Fruit fly (Drosophila melanogaster): Measurements from ENCODE around the gene CG13358.

Gene CG13358

DNA sequence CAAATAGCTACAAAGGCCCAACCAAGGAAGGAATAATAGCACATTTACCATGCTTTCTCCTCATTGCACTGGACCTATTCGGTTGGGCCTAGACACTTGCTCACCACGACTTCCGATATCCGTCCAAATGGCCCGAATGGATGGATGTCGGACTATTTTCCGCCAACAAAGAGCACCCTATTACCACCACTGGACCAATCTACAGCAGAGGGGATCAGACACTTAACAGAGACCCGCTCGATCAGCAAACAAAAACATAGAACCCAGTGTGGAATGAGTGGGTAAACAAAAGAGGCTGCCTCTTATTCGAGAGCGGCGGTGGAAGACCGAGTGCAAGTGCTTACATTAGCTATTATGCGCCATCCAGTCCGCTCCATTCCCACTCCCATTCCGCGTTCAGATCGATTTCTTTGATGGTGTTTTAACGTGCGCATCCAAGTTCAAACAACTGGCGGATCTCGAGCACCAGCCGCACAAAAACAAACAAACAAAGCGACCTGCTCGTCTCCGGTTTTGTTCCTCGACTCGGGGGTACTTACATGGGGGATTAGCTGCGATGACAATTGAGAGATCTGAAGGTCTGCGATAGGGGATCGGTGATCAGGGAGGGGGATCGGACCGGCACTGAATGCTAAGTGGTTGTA is 36.1 kb downstream of the CG13358 start (continued):
- TF ChIP-seq GATAe (GFP tag; conservative IDR thresholded peaks at IDR 0.05) (no peak), CG16779 (GFP tag; IDR thresholded peaks at IDR 0.05) (no peak), CG10274 (GFP tag; optimal IDR thresholded peaks at IDR 0.05) (no peak), onecut (GFP tag; IDR thresholded peaks at IDR 0.05) (no peak), Hsf (GFP tag; optimal IDR thresholded peaks at IDR 0.05) (no peak), CG10543 (GFP tag; optimal IDR thresholded peaks at IDR 0.05) (peak; percentile 42), seq (GFP tag; IDR thresholded peaks at IDR 0.05) (no peak), caup (GFP tag; optimal IDR thresholded peaks at IDR 0.05; ENCODE audit: severe bottlenecking) (no peak), Ets65A (GFP tag) (no peak), E2f2 (GFP tag; IDR thresholded peaks at IDR 0.05) (no peak), hkb (optimal IDR thresholded peaks at IDR 0.05) (no peak), hkb (GFP tag; IDR thresholded peaks at IDR 0.05) (no peak), CG18011 (GFP tag; optimal IDR thresholded peaks at IDR 0.05) (no peak), tin (GFP tag; optimal IDR thresholded peaks at IDR 0.05) (no peak), CG11093 (GFP tag; IDR thresholded peaks at IDR 0.05) (no peak), NC2β (GFP tag; optimal IDR thresholded peaks at IDR 0.05) (no peak), Dad (GFP tag; optimal IDR thresholded peaks at IDR 0.05) (no peak), sens (GFP tag) (no peak), oc (tag; optimal IDR thresholded peaks at IDR 0.05) (peak; percentile 88), lilli (GFP tag; optimal IDR thresholded peaks at IDR 0.05) (no peak), Pdp1 (GFP tag; optimal IDR thresholded peaks at IDR 0.05) (peak in 1 of 2 experiments; percentile 13), CG2712 (tag; optimal IDR thresholded peaks at IDR 0.05) (no peak), PHDP (tag; optimal IDR thresholded peaks at IDR 0.05) (no peak), Bgb (GFP tag; IDR thresholded peaks at IDR 0.05; ENCODE audit: partially characterized antibody) (no peak), Ada2b (GFP tag; IDR thresholded peaks at IDR 0.05) (no peak), CG4730 (GFP tag; IDR thresholded peaks at IDR 0.05) (no peak), CG18619 (GFP tag; optimal IDR thresholded peaks at IDR 0.05) (no peak), CG1792 (GFP tag; optimal IDR thresholded peaks at IDR 0.05) (no peak), Neu2 (GFP tag; optimal IDR thresholded peaks at IDR 0.05; ENCODE audit: borderline replicate concordance) (no peak), HLHmδ (GFP tag; optimal IDR thresholded peaks at IDR 0.05) (no peak), pan (optimal IDR thresholded peaks at IDR 0.05) (no peak), pan (GFP tag; optimal IDR thresholded peaks at IDR 0.05 in 1 of 2, IDR thresholded peaks at IDR 0.05 in 1 of 2) (no peak), fd102C (GFP tag; optimal IDR thresholded peaks at IDR 0.05) (no peak), YL-1 (GFP tag; optimal IDR thresholded peaks at IDR 0.05) (no peak), E2f1 (GFP tag; IDR thresholded peaks at IDR 0.05) (no peak), Chrac-16 (GFP tag; optimal IDR thresholded peaks at IDR 0.05) (no peak), dmrt11E (tag; optimal IDR thresholded peaks at IDR 0.05) (peak; percentile 1), crc (GFP tag; optimal IDR thresholded peaks at IDR 0.05) (no peak), CG15479 (GFP tag; optimal IDR thresholded peaks at IDR 0.05) (no peak), CG12104 (GFP tag; optimal IDR thresholded peaks at IDR 0.05) (no peak), CG11504 (tag; optimal IDR thresholded peaks at IDR 0.05) (no peak), vnd (GFP tag; IDR thresholded peaks at IDR 0.05; ENCODE audit: partially characterized antibody) (no peak), ash1 (GFP tag; optimal IDR thresholded peaks at IDR 0.05) (no peak), usp (GFP tag; optimal IDR thresholded peaks at IDR 0.05) (no peak), CG10209 (GFP tag; optimal IDR thresholded peaks at IDR 0.05) (no peak), CG7271 (tag; optimal IDR thresholded peaks at IDR 0.05) (no peak), C15 (GFP tag; IDR thresholded peaks at IDR 0.05) (no peak), yki (optimal IDR thresholded peaks at IDR 0.05) (no peak), Hr3 (GFP tag; optimal IDR thresholded peaks at IDR 0.05) (no peak), tap (tag; optimal IDR thresholded peaks at IDR 0.05) (no peak), p53 (GFP tag; optimal IDR thresholded peaks at IDR 0.05) (no peak), CG1647 (GFP tag; optimal IDR thresholded peaks at IDR 0.05) (no peak)

Data from whole organism, embryonic.